Fruit fly (Drosophila melanogaster): ENCODE measurements around the gene NijA.

NijA gene

dm6 chr3L:10696635-10697412, at the start of gene NijA:
Gene NijA, minus strand, starts transcription at chr3L:10696877.
- TF ChIP-seq CG7101 (tag; optimal IDR thresholded peaks at IDR 0.05) (peak; percentile 70), CG1620 (GFP tag; optimal IDR thresholded peaks at IDR 0.05) (no peak), ovo (GFP tag; optimal IDR thresholded peaks at IDR 0.05) (no peak), Hr96 (GFP tag; optimal IDR thresholded peaks at IDR 0.05) (no peak), Crg-1 (GFP tag; optimal IDR thresholded peaks at IDR 0.05) (no peak), Clk (GFP tag; optimal IDR thresholded peaks at IDR 0.05) (no peak), pad (GFP tag; optimal IDR thresholded peaks at IDR 0.05) (no peak), CG12768 (GFP tag; optimal IDR thresholded peaks at IDR 0.05) (no peak), tj (GFP tag; optimal IDR thresholded peaks at IDR 0.05) (no peak), toe (GFP tag; optimal IDR thresholded peaks at IDR 0.05) (no peak), CG7045 (GFP tag; optimal IDR thresholded peaks at IDR 0.05) (no peak), kay (GFP tag; ENCODE audit: borderline replicate concordance) (no peak), CG14711 (tag; optimal IDR thresholded peaks at IDR 0.05) (peak; percentile 83), CG11617 (GFP tag; optimal IDR thresholded peaks at IDR 0.05) (no peak), cic (GFP tag; optimal IDR thresholded peaks at IDR 0.05) (peak; percentile 5), Mnt (GFP tag; optimal IDR thresholded peaks at IDR 0.05) (peak; percentile 2), cnc (optimal IDR thresholded peaks at IDR 0.05) (no peak), bab1 (GFP tag; optimal IDR thresholded peaks at IDR 0.05) (no peak), CG5204 (GFP tag; optimal IDR thresholded peaks at IDR 0.05) (no peak), CG33017 (tag; optimal IDR thresholded peaks at IDR 0.05) (peak; percentile 81)

- TF ChIP-seq CG7101 (tag; optimal IDR thresholded peaks at IDR 0.05) (no peak), CG1620 (GFP tag; optimal IDR thresholded peaks at IDR 0.05) (no peak), cic (GFP tag; optimal IDR thresholded peaks at IDR 0.05) (no peak), CG14711 (tag; optimal IDR thresholded peaks at IDR 0.05) (no peak), CG5204 (GFP tag; optimal IDR thresholded peaks at IDR 0.05) (no peak), kay (GFP tag; ENCODE audit: borderline replicate concordance) (no peak), Hr96 (GFP tag; optimal IDR thresholded peaks at IDR 0.05) (no peak), bab1 (GFP tag; optimal IDR thresholded peaks at IDR 0.05) (no peak), tj (GFP tag; optimal IDR thresholded peaks at IDR 0.05) (no peak), Crg-1 (GFP tag; optimal IDR thresholded peaks at IDR 0.05) (no peak), CG7045 (GFP tag; optimal IDR thresholded peaks at IDR 0.05) (no peak), cnc (optimal IDR thresholded peaks at IDR 0.05) (no peak), toe (GFP tag; optimal IDR thresholded peaks at IDR 0.05) (no peak), pad (GFP tag; optimal IDR thresholded peaks at IDR 0.05) (no peak), CG33017 (tag; optimal IDR thresholded peaks at IDR 0.05) (no peak), CG11617 (GFP tag; optimal IDR thresholded peaks at IDR 0.05) (no peak), Clk (GFP tag; optimal IDR thresholded peaks at IDR 0.05) (no peak), Mnt (GFP tag; optimal IDR thresholded peaks at IDR 0.05) (no peak), CG12768 (GFP tag; optimal IDR thresholded peaks at IDR 0.05) (no peak)
These were observed 49.0 kb upstream of the NijA start for dm6 chr3L:10745547-10746189.

dm6 chr3L:10742813-10743212, 46.1 kb upstream of the NijA start:
- peak; percentile 25 for TF ChIP-seq tj (GFP tag; optimal IDR thresholded peaks at IDR 0.05)
- no peak for TF ChIP-seq CG11617 (GFP tag; optimal IDR thresholded peaks at IDR 0.05)
- peak; percentile 19 for TF ChIP-seq kay (GFP tag; ENCODE audit: borderline replicate concordance)

- TF ChIP-seq bab1 (GFP tag; optimal IDR thresholded peaks at IDR 0.05) (no peak), CG33017 (tag; optimal IDR thresholded peaks at IDR 0.05) (no peak), Clk (GFP tag; optimal IDR thresholded peaks at IDR 0.05) (no peak), CG14711 (tag; optimal IDR thresholded peaks at IDR 0.05) (no peak), CG5204 (GFP tag; optimal IDR thresholded peaks at IDR 0.05) (no peak), Hr96 (GFP tag; optimal IDR thresholded peaks at IDR 0.05) (no peak), Crg-1 (GFP tag; optimal IDR thresholded peaks at IDR 0.05) (no peak), cnc (optimal IDR thresholded peaks at IDR 0.05) (no peak), CG12768 (GFP tag; optimal IDR thresholded peaks at IDR 0.05) (no peak), toe (GFP tag; optimal IDR thresholded peaks at IDR 0.05) (no peak)
These were observed 45.5 kb upstream of the NijA start for dm6 chr3L:10742225-10742624.

- TF ChIP-seq pad (GFP tag; optimal IDR thresholded peaks at IDR 0.05), result no peak
- no peak for TF ChIP-seq tj (GFP tag; optimal IDR thresholded peaks at IDR 0.05)
- no peak for TF ChIP-seq CG5204 (GFP tag; optimal IDR thresholded peaks at IDR 0.05)
- no peak for TF ChIP-seq Hr96 (GFP tag; optimal IDR thresholded peaks at IDR 0.05)
- TF ChIP-seq CG33017 (tag; optimal IDR thresholded peaks at IDR 0.05), result no peak
- TF ChIP-seq kay (GFP tag; ENCODE audit: borderline replicate concordance), result no peak
- no peak for TF ChIP-seq CG1620 (GFP tag; optimal IDR thresholded peaks at IDR 0.05)
- TF ChIP-seq ovo (GFP tag; optimal IDR thresholded peaks at IDR 0.05), result no peak
- TF ChIP-seq CG11617 (GFP tag; optimal IDR thresholded peaks at IDR 0.05), result no peak
- TF ChIP-seq bab1 (GFP tag; optimal IDR thresholded peaks at IDR 0.05), result no peak
These were observed 44.4 kb upstream of the NijA start for dm6 chr3L:10741120-10741519.

- TF ChIP-seq CG33017 (tag; optimal IDR thresholded peaks at IDR 0.05) (no peak), kay (GFP tag; ENCODE audit: borderline replicate concordance) (peak; percentile 87)
These were observed 44.0 kb upstream of the NijA start for dm6 chr3L:10740707-10741106.
